Fruit fly (Drosophila melanogaster) whole organism: Measurements from ENCODE around the gene PolD1.

Experiments
- CG8478 ChIP-seq: fragments of >200 bp; optimal IDR thresholded peaks from 2 replicates; lab custom pipeline; 2018; ENCODE audit warnings: inconsistent platforms
- Dll ChIP-seq: fragments of >200 bp; optimal IDR thresholded peaks from 2 replicates; lab custom pipeline; 2017
- usp ChIP-seq: fragments of >200 bp; optimal IDR thresholded peaks from 2 replicates; lab custom pipeline; 2017; ENCODE audit warnings: missing biosample characterization, missing genetic modification characterization, mixed read lengths

dm6 chr3L:16002116-16002716 lies 14.6 kb upstream of the PolD1 start:
- TF ChIP-seq usp (GFP tag; lab: Kevin White, UChicago) (no peak), CG8478 (lab: Kevin White, UChicago) (no peak), Dll (lab: Kevin White, UChicago) (no peak)
